Fruit fly (Drosophila melanogaster) whole organism, embryonic: ENCODE measurements around the gene Sf3b2.

Experiments
- Ada2b ChIP-seq: fragments of 200-800 bp; sonication (Bioruptor generic); IDR thresholded peaks from 2 replicates; pipeline ENCODE4 v1.3.6; 2022; ENCODE audit warnings: missing biosample characterization, missing genetic modification characterization
- Bgb ChIP-seq: fragments of 200-800 bp; sonication (Bioruptor generic); IDR thresholded peaks from 2 replicates; pipeline ENCODE4 v1.3.6; 2022; ENCODE audit warnings: missing biosample characterization, missing genetic modification characterization; ENCODE audit not compliant: partially characterized antibody
- Blimp-1 ChIP-seq: fragments of 200-800 bp; sonication (Bioruptor generic); optimal IDR thresholded peaks from 3 replicates; lab custom pipeline; 2018; ENCODE audit warnings: missing biosample characterization, missing genetic modification characterization, mild to moderate bottlenecking, moderate library complexity, missing genetic modification reagents
- CG10209 ChIP-seq: fragments of 200-800 bp; sonication (Bioruptor generic); optimal IDR thresholded peaks from 3 replicates; lab custom pipeline; 2017; ENCODE audit warnings: missing biosample characterization, mild to moderate bottlenecking, missing genetic modification characterization, missing genetic modification reagents
- CG10267 ChIP-seq: fragments of 200-800 bp; sonication (Bioruptor generic); optimal IDR thresholded peaks from 2 replicates; lab custom pipeline; 2018; ENCODE audit warnings: missing biosample characterization, mild to moderate bottlenecking, missing genetic modification characterization, moderate library complexity
- CG11696 ChIP-seq: fragments of 200-800 bp; sonication (Bioruptor generic); IDR thresholded peaks from 2 replicates; pipeline ENCODE4 v1.3.6; 2022; ENCODE audit warnings: missing biosample characterization, missing genetic modification characterization
- CG11723 ChIP-seq: fragments of 200-800 bp; sonication (Bioruptor generic); optimal IDR thresholded peaks from 2 replicates; lab custom pipeline; 2017; ENCODE audit warnings: missing biosample characterization, mild to moderate bottlenecking, missing genetic modification characterization
- CG14441 ChIP-seq: fragments of 200-800 bp; sonication (Bioruptor generic); IDR thresholded peaks from 2 replicates; pipeline ENCODE4 v1.3.6; 2022; ENCODE audit warnings: missing biosample characterization, missing genetic modification characterization
- CG15514 ChIP-seq: fragments of 200-800 bp; sonication (Bioruptor generic); optimal IDR thresholded peaks from 3 replicates; lab custom pipeline; 2017; ENCODE audit warnings: missing biosample characterization, missing genetic modification characterization, mild to moderate bottlenecking, moderate library complexity, missing genetic modification reagents
- CG15601 ChIP-seq: fragments of 200-800 bp; sonication (Bioruptor generic); optimal IDR thresholded peaks from 3 replicates; lab custom pipeline; 2019; ENCODE audit warnings: missing biosample characterization, mild to moderate bottlenecking, missing genetic modification characterization, moderate library complexity
- CG17186 ChIP-seq: fragments of 200-800 bp; sonication (Bioruptor generic); optimal IDR thresholded peaks from 3 replicates; lab custom pipeline; 2017; ENCODE audit warnings: missing biosample characterization, missing genetic modification reagents, missing genetic modification characterization
- CG18599 ChIP-seq: fragments of 200-800 bp; sonication (Bioruptor generic); optimal IDR thresholded peaks from 3 replicates; lab custom pipeline; 2017; ENCODE audit warnings: missing biosample characterization, missing genetic modification characterization, mild to moderate bottlenecking, moderate library complexity, missing genetic modification reagents
- CG31388 ChIP-seq: fragments of 200-800 bp; sonication (Bioruptor generic); optimal IDR thresholded peaks from 2 replicates; lab custom pipeline; 2016; ENCODE audit warnings: missing biosample characterization, missing genetic modification characterization
- CG32532 ChIP-seq: fragments of 200-800 bp; sonication (Bioruptor generic); IDR thresholded peaks from 2 replicates; pipeline ENCODE4 v1.3.6; 2022; ENCODE audit warnings: missing biosample characterization, missing genetic modification characterization
- CG32767 ChIP-seq: fragments of 200-800 bp; sonication (Bioruptor generic); IDR thresholded peaks from 2 replicates; pipeline ENCODE4 v1.3.6; 2022; ENCODE audit warnings: missing biosample characterization, missing genetic modification characterization
- CG32772 ChIP-seq: fragments of 200-800 bp; sonication (Bioruptor generic); IDR thresholded peaks from 2 replicates; pipeline ENCODE4 v1.3.6; 2022; ENCODE audit warnings: missing biosample characterization, missing genetic modification characterization
- CG3847 ChIP-seq: fragments of 200-800 bp; sonication (Bioruptor generic); IDR thresholded peaks from 2 replicates; pipeline ENCODE4 v1.3.6; 2022; ENCODE audit warnings: missing biosample characterization, missing genetic modification characterization
- CG43689 ChIP-seq: fragments of 200-800 bp; sonication (Bioruptor generic); IDR thresholded peaks from 2 replicates; pipeline ENCODE4 v1.3.6; 2022; ENCODE audit warnings: missing biosample characterization, missing genetic modification characterization
- CG4854 ChIP-seq: fragments of 200-800 bp; sonication (Bioruptor generic); optimal IDR thresholded peaks from 2 replicates; lab custom pipeline; 2016; ENCODE audit warnings: missing biosample characterization, missing genetic modification characterization, inconsistent platforms
- CG6765 ChIP-seq: fragments of 200-800 bp; sonication (Bioruptor generic); optimal IDR thresholded peaks from 3 replicates; lab custom pipeline; 2017; ENCODE audit warnings: missing biosample characterization, mild to moderate bottlenecking, missing genetic modification characterization
- CG7987 ChIP-seq: fragments of 200-800 bp; sonication (Bioruptor generic); optimal IDR thresholded peaks from 2 replicates; lab custom pipeline; 2018; ENCODE audit warnings: missing biosample characterization, mild to moderate bottlenecking, missing genetic modification characterization, moderate library complexity
- CG9437 ChIP-seq: fragments of 200-800 bp; sonication (Bioruptor generic); optimal IDR thresholded peaks from 2 replicates; lab custom pipeline; 2018; ENCODE audit warnings: missing biosample characterization, mild to moderate bottlenecking, missing genetic modification characterization
- Dref ChIP-seq: fragments of 200-800 bp; sonication (Bioruptor generic); IDR thresholded peaks from 2 replicates; pipeline ENCODE4 v1.3.6; 2022; ENCODE audit warnings: missing biosample characterization, missing genetic modification characterization
- Drgx ChIP-seq: fragments of 200-800 bp; sonication (Bioruptor generic); IDR thresholded peaks from 2 replicates; pipeline ENCODE4 v1.3.6; 2022; ENCODE audit warnings: missing biosample characterization, missing genetic modification characterization
- Fer3 ChIP-seq: fragments of 200-800 bp; sonication (Bioruptor generic); optimal IDR thresholded peaks from 2 replicates; lab custom pipeline; 2018; ENCODE audit warnings: missing biosample characterization, mild to moderate bottlenecking, missing genetic modification characterization, moderate library complexity
- Gsc ChIP-seq: fragments of 200-800 bp; sonication (Bioruptor generic); IDR thresholded peaks from 2 replicates; pipeline ENCODE4 v1.3.6; 2022; ENCODE audit warnings: missing biosample characterization, missing genetic modification characterization
- Hr3 ChIP-seq: fragments of 200-800 bp; sonication (Bioruptor generic); optimal IDR thresholded peaks from 3 replicates; lab custom pipeline; 2016; ENCODE audit warnings: missing biosample characterization, missing genetic modification characterization
- Nf-YB ChIP-seq: fragments of 200-800 bp; sonication (Bioruptor generic); optimal IDR thresholded peaks from 3 replicates; lab custom pipeline; 2019; ENCODE audit warnings: missing biosample characterization, mild to moderate bottlenecking, missing genetic modification characterization, moderate library complexity
- Oli ChIP-seq: fragments of 200-800 bp; sonication (Bioruptor generic); optimal IDR thresholded peaks from 2 replicates; lab custom pipeline; 2018; ENCODE audit warnings: missing biosample characterization, mild to moderate bottlenecking, missing genetic modification characterization, moderate library complexity
- ase ChIP-seq: fragments of 200-800 bp; sonication (Bioruptor generic); IDR thresholded peaks from 3 replicates; pipeline ENCODE4 v1.3.6; 2022; ENCODE audit warnings: missing biosample characterization, missing genetic modification characterization
- cas ChIP-seq: fragments of 200-800 bp; sonication (Bioruptor generic); IDR thresholded peaks from 2 replicates; pipeline ENCODE4 v1.3.6; 2022; ENCODE audit warnings: missing biosample characterization, missing genetic modification characterization
- cg ChIP-seq: fragments of 200-800 bp; sonication (Bioruptor generic); optimal IDR thresholded peaks from 3 replicates; lab custom pipeline; 2019; ENCODE audit warnings: missing biosample characterization, mild to moderate bottlenecking, missing genetic modification characterization, moderate library complexity
- crol ChIP-seq: fragments of 200-800 bp; sonication (Bioruptor generic); IDR thresholded peaks from 2 replicates; pipeline ENCODE4 v1.3.6; 2022; ENCODE audit warnings: missing biosample characterization, missing genetic modification characterization
- crp ChIP-seq, 2 experiments: fragments of 200-800 bp; sonication (Bioruptor generic); optimal IDR thresholded peaks; 2 replicates in 1 of 2; 3 replicates in 1 of 2; lab custom pipeline; 2017; ENCODE audit warnings: missing biosample characterization in 2 of 2, missing genetic modification characterization in 2 of 2, mild to moderate bottlenecking in 1 of 2, moderate library complexity in 1 of 2
- dati ChIP-seq: fragments of 200-800 bp; sonication (Bioruptor generic); IDR thresholded peaks from 2 replicates; pipeline ENCODE4 v1.3.6; 2022; ENCODE audit warnings: missing biosample characterization, missing genetic modification characterization
- fd64A ChIP-seq: fragments of 200-800 bp; sonication (Bioruptor generic); optimal IDR thresholded peaks from 3 replicates; lab custom pipeline; 2018; ENCODE audit warnings: missing biosample characterization, mild to moderate bottlenecking, missing genetic modification characterization
- fd96Cb ChIP-seq: fragments of 200-800 bp; sonication (Bioruptor generic); optimal IDR thresholded peaks from 2 replicates; lab custom pipeline; 2018; ENCODE audit warnings: missing biosample characterization, mild to moderate bottlenecking, missing genetic modification characterization, moderate library complexity
- gce ChIP-seq: fragments of 200-800 bp; sonication (Bioruptor generic); IDR thresholded peaks from 3 replicates; pipeline ENCODE4 v1.3.6; 2022; ENCODE audit warnings: missing biosample characterization, missing genetic modification characterization
- hth ChIP-seq: fragments of >200 bp; optimal IDR thresholded peaks from 2 replicates; lab custom pipeline; 2017; ENCODE audit warnings: inconsistent platforms
- maf-S ChIP-seq: fragments of 200-800 bp; sonication (Bioruptor generic); optimal IDR thresholded peaks from 2 replicates; lab custom pipeline; 2016; ENCODE audit warnings: missing biosample characterization, missing genetic modification characterization
- nom ChIP-seq: fragments of 200-800 bp; sonication (Bioruptor generic); optimal IDR thresholded peaks from 2 replicates; lab custom pipeline; 2017; ENCODE audit warnings: missing biosample characterization, missing genetic modification characterization, mild to moderate bottlenecking, moderate library complexity, missing genetic modification reagents
- oc ChIP-seq: fragments of 200-800 bp; sonication (Bioruptor generic); optimal IDR thresholded peaks from 2 replicates; lab custom pipeline; 2018; ENCODE audit warnings: missing biosample characterization, mild to moderate bottlenecking, missing genetic modification characterization, moderate library complexity
- org-1 ChIP-seq: fragments of 200-800 bp; sonication (Bioruptor generic); optimal IDR thresholded peaks from 2 replicates; lab custom pipeline; 2017; ENCODE audit warnings: missing biosample characterization, missing genetic modification characterization
- pho ChIP-seq: fragments of 200-800 bp; sonication (Bioruptor generic); optimal IDR thresholded peaks from 2 replicates; lab custom pipeline; 2016; ENCODE audit warnings: missing biosample characterization, missing genetic modification characterization
- pnt ChIP-seq: fragments of 200-800 bp; sonication (Bioruptor generic); optimal IDR thresholded peaks from 3 replicates; lab custom pipeline; 2016; ENCODE audit warnings: missing biosample characterization, missing genetic modification characterization
- scrt ChIP-seq: fragments of 200-800 bp; sonication (Bioruptor generic); optimal IDR thresholded peaks from 2 replicates; lab custom pipeline; 2018; ENCODE audit warnings: missing biosample characterization, mild to moderate bottlenecking, missing genetic modification characterization, moderate library complexity
- ssp ChIP-seq: fragments of 200-800 bp; sonication (Bioruptor generic); IDR thresholded peaks from 2 replicates; pipeline ENCODE4 v1.3.6; 2022; ENCODE audit warnings: missing biosample characterization, missing genetic modification characterization
- sug ChIP-seq: fragments of 200-800 bp; optimal IDR thresholded peaks from 2 replicates; lab custom pipeline; 2019; ENCODE audit warnings: missing biosample characterization, mild to moderate bottlenecking, missing genetic modification characterization, moderate library complexity
- unc-4 ChIP-seq: fragments of 200-800 bp; sonication (Bioruptor generic); IDR thresholded peaks from 2 replicates; pipeline ENCODE4 v1.3.6; 2022; ENCODE audit warnings: missing biosample characterization, missing genetic modification characterization; ENCODE audit not compliant: partially characterized antibody
- zen2 ChIP-seq: fragments of 200-800 bp; sonication (Bioruptor generic); IDR thresholded peaks from 3 replicates; pipeline ENCODE4 v1.3.6; 2022; ENCODE audit warnings: missing biosample characterization, missing genetic modification characterization; ENCODE audit not compliant: partially characterized antibody

Sf3b2 gene

DNA sequence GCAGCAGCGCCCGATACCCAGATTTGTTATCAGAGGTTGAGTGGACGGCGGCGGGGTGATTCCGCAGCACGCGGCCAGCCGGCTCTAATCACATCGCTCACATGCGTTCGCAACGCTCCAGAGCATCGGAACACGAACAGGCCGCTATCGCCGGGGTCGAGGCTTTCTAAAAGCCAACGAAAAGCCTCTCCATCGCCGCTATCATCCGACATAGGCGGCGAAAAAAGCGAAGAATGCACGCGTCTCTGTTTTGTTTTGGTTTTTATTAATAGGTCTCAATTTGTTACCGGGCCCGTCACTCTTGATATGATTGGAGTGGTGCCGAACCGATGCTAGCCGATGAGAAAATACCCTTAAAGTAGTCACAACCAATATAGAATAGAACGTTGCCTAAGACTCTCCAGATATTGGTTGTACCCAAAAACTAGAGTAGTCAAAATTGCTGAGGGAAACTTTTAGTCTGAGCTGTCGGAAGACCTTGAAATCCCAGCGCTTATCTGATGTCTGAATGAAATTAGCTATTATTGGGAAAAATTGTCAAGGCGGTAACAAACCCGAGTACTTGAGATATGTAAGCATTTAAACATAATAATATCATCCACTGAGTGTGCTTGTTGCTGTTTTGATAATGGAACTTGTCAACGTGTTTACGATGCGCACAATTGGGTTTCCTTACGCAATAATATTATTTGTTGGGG lies 13.1 kb upstream of the Sf3b2 start, which contains the start of gene CG17261:
TSS of gene CG17261 (plus strand) at position 634 of the 698 bp plus-strand sequence.
- TF ChIP-seq CG15514 (GFP tag; lab: Kevin White, UChicago) (peak; percentile 30), CG32767 (GFP tag; lab: Robert Waterston, UW) (no peak), Dref (GFP tag; lab: Robert Waterston, UW) (no peak), fd96Cb (no peak), Hr3 (GFP tag; lab: Kevin White, UChicago) (peak; percentile 10), Blimp-1 (GFP tag; lab: Kevin White, UChicago) (no peak), ase (GFP tag; lab: Robert Waterston, UW) (no peak), CG10267 (no peak), oc (tag; lab: Kevin White, UChicago) (no peak), crp (GFP tag; optimal IDR thresholded peaks at IDR 0.05; lab: Kevin White, UChicago) (no peak), pnt (GFP tag; lab: Kevin White, UChicago) (no peak), CG31388 (GFP tag; lab: Kevin White, UChicago) (no peak), nom (GFP tag; lab: Kevin White, UChicago) (no peak), unc-4 (GFP tag; lab: Robert Waterston, UW) (no peak), Bgb (GFP tag; lab: Robert Waterston, UW) (no peak), CG17186 (GFP tag; lab: Kevin White, UChicago) (no peak), CG7987 (peak; percentile 86), gce (GFP tag; lab: Robert Waterston, UW) (no peak), CG32532 (GFP tag; lab: Robert Waterston, UW) (peak; percentile 75), CG14441 (GFP tag; lab: Robert Waterston, UW) (no peak), Drgx (no peak), Ada2b (GFP tag; lab: Robert Waterston, UW) (no peak), fd64A (GFP tag; lab: Kevin White, UChicago) (no peak), CG4854 (no peak), scrt (GFP tag; lab: Kevin White, UChicago) (no peak), CG11696 (GFP tag; lab: Robert Waterston, UW) (no peak), CG32772 (GFP tag; lab: Robert Waterston, UW) (no peak), Oli (no peak), org-1 (GFP tag; lab: Kevin White, UChicago) (peak; percentile 4), CG3847 (GFP tag; lab: Robert Waterston, UW) (no peak), cg (GFP tag; lab: Kevin White, UChicago) (no peak), hth (lab: Kevin White, UChicago) (no peak), dati (GFP tag; lab: Robert Waterston, UW) (no peak), CG6765 (no peak), Fer3 (tag; lab: Kevin White, UChicago) (peak; percentile 44), ssp (GFP tag; lab: Robert Waterston, UW) (0 out of 2 replicates have a peak, but pooled peaks have one; percentile 18), CG9437 (no peak), CG15601 (tag; lab: Kevin White, UChicago) (no peak), CG10209 (GFP tag; lab: Kevin White, UChicago) (peak; percentile 12), Gsc (GFP tag; lab: Robert Waterston, UW) (no peak), pho (peak; percentile 61), crol (GFP tag; lab: Robert Waterston, UW) (peak; percentile 62), CG18599 (GFP tag; lab: Kevin White, UChicago) (peak; percentile 84), zen2 (GFP tag; lab: Robert Waterston, UW) (no peak), cas (GFP tag; lab: Robert Waterston, UW) (no peak), CG43689 (no peak), CG11723 (no peak), maf-S (GFP tag; lab: Kevin White, UChicago) (no peak), sug (tag; lab: Kevin White, UChicago) (peak; percentile 93), Nf-YB (no peak)
